Worm (Caenorhabditis elegans): Measurements from ENCODE around the gene btb-19.
A peak's percentile ranks its signal among the peaks of the same experiment; 100 is the strongest.

DNA sequence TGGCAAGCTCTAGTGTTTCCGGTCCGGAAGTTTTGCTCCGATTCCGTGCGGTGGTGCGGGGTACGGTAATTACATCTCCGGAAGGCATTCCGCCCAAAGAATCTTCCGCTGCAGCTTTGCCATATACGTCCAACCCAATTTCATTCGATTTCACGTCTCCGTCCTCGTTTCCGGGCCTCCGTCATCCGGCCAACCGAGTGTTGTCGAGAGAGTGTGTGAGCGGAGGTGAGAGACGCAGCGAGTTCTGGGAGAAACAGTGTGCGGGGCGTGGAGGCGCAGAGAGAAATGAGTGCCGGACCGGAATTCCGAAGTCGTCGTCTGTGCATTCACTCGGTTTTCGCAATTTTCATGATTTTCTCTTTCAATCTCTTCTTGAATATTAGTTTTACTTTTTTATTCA lies 47.4 kb upstream of the btb-19 start:
- TF ChIP-seq ama-1 (optimal IDR thresholded peaks at IDR 0.05) (no peak), hnd-1 (tag; optimal IDR thresholded peaks at IDR 0.05) (no peak), hmg-4 (GFP tag; optimal IDR thresholded peaks at IDR 0.05) (peak; percentile 26), scrt-1 (GFP tag; IDR thresholded peaks at IDR 0.05) (no peak), sea-1 (GFP tag; conservative IDR thresholded peaks at IDR 0.05) (no peak), B0310.2 (tag; optimal IDR thresholded peaks at IDR 0.05) (no peak), ets-7 (tag; optimal IDR thresholded peaks at IDR 0.05) (no peak), flt-1 (GFP tag; IDR thresholded peaks at IDR 0.05) (no peak), tbx-11 (GFP tag; IDR thresholded peaks at IDR 0.05) (no peak), hmbx-1 (tag; optimal IDR thresholded peaks at IDR 0.05) (no peak), ceh-13 (GFP tag; optimal IDR thresholded peaks at IDR 0.05) (no peak), pes-1 (GFP tag; IDR thresholded peaks at IDR 0.05) (no peak), F13C5.2 (tag; optimal IDR thresholded peaks at IDR 0.05) (no peak)

Data from whole organism, early embryonic.